Worm (Caenorhabditis elegans) whole organism, mixed stage, embryonic: ENCODE data around the gene T20B12.4.

Experiments
- M03D4.4 ChIP-seq: sonication (generic microtip); optimal IDR thresholded peaks from 2 replicates; lab custom pipeline; 2017; ENCODE audit warnings: mild to moderate bottlenecking, missing genetic modification characterization, missing compliant biosample characterization
- bed-3 ChIP-seq: fragments of 200-800 bp; sonication (Bioruptor generic); optimal IDR thresholded peaks from 3 replicates; lab custom pipeline; 2018; ENCODE audit warnings: mild to moderate bottlenecking, missing genetic modification characterization, moderate library complexity, missing compliant biosample characterization
- blmp-1 ChIP-seq: fragments of 150-350 bp; optimal IDR thresholded peaks from 2 replicates; lab custom pipeline; 2014; ENCODE audit warnings: missing biosample characterization, missing genetic modification characterization
- ceh-39 ChIP-seq: fragments of 150-350 bp; optimal IDR thresholded peaks from 2 replicates; lab custom pipeline; 2014; ENCODE audit warnings: missing biosample characterization, missing genetic modification characterization
- ceh-43 ChIP-seq: fragments of 200-800 bp; sonication (Bioruptor generic); optimal IDR thresholded peaks from 2 replicates; lab custom pipeline; 2018; ENCODE audit warnings: mild to moderate bottlenecking, missing genetic modification characterization, moderate library complexity, missing compliant biosample characterization
- ceh-83 ChIP-seq: fragments of 200-800 bp; sonication (Bioruptor generic); optimal IDR thresholded peaks from 2 replicates; lab custom pipeline; 2018; ENCODE audit warnings: mild to moderate bottlenecking, missing genetic modification characterization, missing compliant biosample characterization
- ces-1 ChIP-seq: fragments of 150-350 bp; optimal IDR thresholded peaks from 2 replicates; lab custom pipeline; 2014; ENCODE audit warnings: missing biosample characterization, missing genetic modification reagents, missing genetic modification characterization
- cnd-1 ChIP-seq: fragments of 200-800 bp; sonication (Bioruptor generic); optimal IDR thresholded peaks from 2 replicates; lab custom pipeline; 2018; ENCODE audit warnings: mild to moderate bottlenecking, missing genetic modification characterization, missing compliant biosample characterization
- drap-1 ChIP-seq: fragments of 200-800 bp; sonication (Bioruptor generic); optimal IDR thresholded peaks from 3 replicates; lab custom pipeline; 2018; ENCODE audit warnings: mild to moderate bottlenecking, missing genetic modification characterization, missing compliant biosample characterization
- elt-1 ChIP-seq: sonication (generic microtip); optimal IDR thresholded peaks from 2 replicates; lab custom pipeline; 2017; ENCODE audit warnings: missing genetic modification characterization, mild to moderate bottlenecking, missing compliant biosample characterization, antibody characterized with exemption, moderate library complexity, borderline replicate concordance; ENCODE audit not compliant: insufficient read depth
- elt-3 ChIP-seq: fragments of 150-350 bp; optimal IDR thresholded peaks from 2 replicates; lab custom pipeline; 2014; ENCODE audit warnings: missing biosample characterization, missing genetic modification characterization
- flh-1 ChIP-seq: fragments of 200-800 bp; sonication (Bioruptor generic); optimal IDR thresholded peaks from 2 replicates; lab custom pipeline; 2018; ENCODE audit warnings: mild to moderate bottlenecking, missing genetic modification characterization, moderate library complexity, missing compliant biosample characterization
- ham-2 ChIP-seq: fragments of 200-800 bp; sonication (Bioruptor generic); optimal IDR thresholded peaks from 2 replicates; lab custom pipeline; 2018; ENCODE audit warnings: mild to moderate bottlenecking, missing genetic modification characterization, missing compliant biosample characterization
- hlh-1 ChIP-seq: fragments of 150-350 bp; optimal IDR thresholded peaks from 2 replicates; lab custom pipeline; 2014; ENCODE audit warnings: missing biosample characterization, missing genetic modification reagents, missing genetic modification characterization
- lin-13 ChIP-seq: fragments of 150-350 bp; optimal IDR thresholded peaks from 2 replicates; lab custom pipeline; 2014; ENCODE audit warnings: missing biosample characterization, missing genetic modification characterization
- lin-32 ChIP-seq: fragments of 200-800 bp; sonication (Bioruptor generic); optimal IDR thresholded peaks from 2 replicates; lab custom pipeline; 2018; ENCODE audit warnings: mild to moderate bottlenecking, missing genetic modification characterization, missing compliant biosample characterization
- lsy-2 ChIP-seq: fragments of 150-350 bp; optimal IDR thresholded peaks from 2 replicates; lab custom pipeline; 2014; ENCODE audit warnings: missing biosample characterization, missing genetic modification characterization
- mab-5 ChIP-seq: fragments of 150-350 bp; optimal IDR thresholded peaks from 2 replicates; lab custom pipeline; 2014; ENCODE audit warnings: missing biosample characterization, missing genetic modification characterization
- mep-1 ChIP-seq: fragments of 150-350 bp; optimal IDR thresholded peaks from 2 replicates; lab custom pipeline; 2017; ENCODE audit warnings: missing biosample characterization, missing genetic modification reagents, missing genetic modification characterization, inconsistent platforms
- mls-2 ChIP-seq: sonication (generic microtip); optimal IDR thresholded peaks from 2 replicates; lab custom pipeline; 2016; ENCODE audit warnings: mild to moderate bottlenecking, missing genetic modification characterization, moderate library complexity, missing compliant biosample characterization
- nhr-12 ChIP-seq: fragments of 150-350 bp; optimal IDR thresholded peaks from 2 replicates; lab custom pipeline; 2014; ENCODE audit warnings: missing biosample characterization, missing genetic modification characterization
- nhr-2 ChIP-seq: fragments of 150-350 bp; optimal IDR thresholded peaks from 2 replicates; lab custom pipeline; 2014; ENCODE audit warnings: missing biosample characterization, missing genetic modification characterization
- nhr-237 ChIP-seq: fragments of 150-350 bp; optimal IDR thresholded peaks from 2 replicates; lab custom pipeline; 2014; ENCODE audit warnings: missing biosample characterization, missing genetic modification characterization
- nhr-28 ChIP-seq: fragments of 150-350 bp; optimal IDR thresholded peaks from 2 replicates; lab custom pipeline; 2014; ENCODE audit warnings: missing biosample characterization, missing genetic modification characterization
- nhr-76 ChIP-seq: sonication (generic microtip); optimal IDR thresholded peaks from 2 replicates; lab custom pipeline; 2017; ENCODE audit warnings: missing biosample characterization, missing genetic modification characterization
- pha-4 ChIP-seq: fragments of 150-350 bp; optimal IDR thresholded peaks from 2 replicates; lab custom pipeline; 2018; ENCODE audit warnings: missing biosample characterization, missing genetic modification reagents, missing genetic modification characterization
- sem-2 ChIP-seq: fragments of 200-800 bp; sonication (Bioruptor generic); optimal IDR thresholded peaks from 2 replicates; lab custom pipeline; 2018; ENCODE audit warnings: mild to moderate bottlenecking, missing genetic modification characterization, missing compliant biosample characterization
- snpc-4 ChIP-seq: fragments of 150-350 bp; optimal IDR thresholded peaks from 2 replicates; lab custom pipeline; 2014; ENCODE audit warnings: missing biosample characterization, missing genetic modification characterization
- sptf-1 ChIP-seq: sonication (generic microtip); optimal IDR thresholded peaks from 2 replicates; lab custom pipeline; 2017; ENCODE audit warnings: mild to moderate bottlenecking, missing genetic modification characterization, moderate library complexity, missing compliant biosample characterization
- tbx-8 ChIP-seq: fragments of 200-800 bp; sonication (Bioruptor generic); optimal IDR thresholded peaks from 2 replicates; lab custom pipeline; 2018; ENCODE audit warnings: mild to moderate bottlenecking, missing genetic modification characterization, moderate library complexity, missing compliant biosample characterization
- unc-120 ChIP-seq: sonication (generic microtip); optimal IDR thresholded peaks from 2 replicates; lab custom pipeline; 2017; ENCODE audit warnings: missing genetic modification characterization, missing compliant biosample characterization; ENCODE audit not compliant: poor library complexity, severe bottlenecking
- unc-39 ChIP-seq: fragments of 150-350 bp; optimal IDR thresholded peaks from 2 replicates; lab custom pipeline; 2014; ENCODE audit warnings: missing biosample characterization, missing genetic modification characterization
- unc-62 ChIP-seq: fragments of 150-350 bp; optimal IDR thresholded peaks from 2 replicates; lab custom pipeline; 2014; ENCODE audit warnings: missing biosample characterization, missing genetic modification reagents, missing genetic modification characterization
- zip-8 ChIP-seq: fragments of 150-350 bp; optimal IDR thresholded peaks from 2 replicates; lab custom pipeline; 2014; ENCODE audit warnings: missing biosample characterization, missing genetic modification characterization
- ztf-11 ChIP-seq: fragments of 150-350 bp; optimal IDR thresholded peaks from 2 replicates; lab custom pipeline; 2014; ENCODE audit warnings: missing biosample characterization, missing genetic modification characterization

T20B12.4 gene

ce11 chrIII:7375434-7375833 is 7.9 kb downstream of the T20B12.4 start:
- TF ChIP-seq elt-3 (tag; lab: Kevin White, UChicago) (peak; percentile 60), snpc-4 (tag; lab: Kevin White, UChicago) (no peak)
- TF ChIP-seq, all 35 proteins: peak for 1

DNA sequence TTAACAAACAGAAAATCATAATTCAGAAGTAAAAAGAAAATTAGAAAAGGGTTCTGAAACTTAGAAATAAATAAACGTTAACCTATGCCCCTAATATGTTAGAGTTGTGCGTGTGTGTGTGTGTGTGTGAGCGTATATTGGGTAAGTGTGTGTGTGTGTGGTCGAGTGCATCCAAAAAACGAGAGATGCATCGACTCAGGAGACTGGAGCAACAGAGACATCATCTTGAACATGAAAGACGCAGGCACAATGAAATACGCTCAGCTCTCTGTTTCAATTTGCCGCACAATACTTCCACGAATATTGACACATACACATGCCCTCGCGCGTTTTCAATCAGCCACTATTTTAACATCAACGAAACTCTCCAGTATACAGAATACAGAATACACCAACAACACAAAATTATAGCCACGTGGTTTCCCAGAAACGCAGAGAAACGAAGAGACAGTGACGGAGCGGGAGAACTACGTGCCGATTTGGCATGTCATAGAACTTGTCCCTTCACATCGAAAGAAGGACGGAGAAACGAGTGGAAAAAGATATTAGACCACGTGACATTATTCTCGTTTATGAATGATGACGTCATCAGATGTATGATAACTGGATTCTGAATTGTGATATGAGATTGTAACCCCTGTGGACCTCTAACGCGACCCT is 8.8 kb downstream of the T20B12.4 start:
- TF ChIP-seq nhr-28 (tag; lab: Kevin White, UChicago) (no peak), drap-1 (GFP tag; lab: Kevin White, UChicago) (peak; percentile 38), sptf-1 (tag; lab: Kevin White, UChicago) (peak; percentile 12), lsy-2 (tag; lab: Kevin White, UChicago) (no peak), unc-39 (no peak), elt-1 (tag; lab: Kevin White, UChicago) (no peak), ztf-11 (tag; lab: Kevin White, UChicago) (no peak), ham-2 (GFP tag; lab: Kevin White, UChicago) (no peak), ceh-83 (no peak), mls-2 (tag; lab: Kevin White, UChicago) (peak; percentile 22), nhr-76 (tag; lab: Kevin White, UChicago) (no peak), mep-1 (tag; lab: Kevin White, UChicago) (no peak), nhr-237 (peak; percentile 56), elt-3 (tag; lab: Kevin White, UChicago) (peak; percentile 47), hlh-1 (tag; lab: Kevin White, UChicago) (peak; percentile 19), sem-2 (GFP tag; lab: Kevin White, UChicago) (no peak), lin-13 (peak; percentile 15), zip-8 (peak; percentile 78), tbx-8 (GFP tag; lab: Kevin White, UChicago) (no peak), M03D4.4 (no peak), cnd-1 (tag; lab: Kevin White, UChicago) (no peak), bed-3 (GFP tag; lab: Kevin White, UChicago) (no peak), nhr-2 (tag; lab: Kevin White, UChicago) (peak; percentile 35), ceh-43 (GFP tag; lab: Kevin White, UChicago) (no peak), ceh-39 (tag; lab: Kevin White, UChicago) (no peak), unc-120 (tag; lab: Kevin White, UChicago) (no peak), unc-62 (GFP tag; lab: Kevin White, UChicago) (peak; percentile 51), nhr-12 (tag; lab: Kevin White, UChicago) (no peak), mab-5 (tag; lab: Kevin White, UChicago) (no peak), snpc-4 (tag; lab: Kevin White, UChicago) (no peak), pha-4 (tag; lab: Kevin White, UChicago) (peak; percentile 66), ces-1 (GFP tag; lab: Kevin White, UChicago) (no peak), lin-32 (GFP tag; lab: Kevin White, UChicago) (no peak), flh-1 (GFP tag; lab: Kevin White, UChicago) (no peak), blmp-1 (no peak)

ce11 chrIII:7378522-7378921 is 11.0 kb downstream of the T20B12.4 start:
- TF ChIP-seq nhr-76 (tag; lab: Kevin White, UChicago) (no peak), bed-3 (GFP tag; lab: Kevin White, UChicago) (no peak), tbx-8 (GFP tag; lab: Kevin White, UChicago) (no peak)
- TF ChIP-seq, all 35 proteins: peak for 0

ce11 chrIII:7378945-7379344 is 11.4 kb downstream of the T20B12.4 start, which contains the start of gene T20B12.7:
T20B12.7 (minus strand) TSS chrIII:7379045.
- no peak for TF ChIP-seq flh-1 (GFP tag; lab: Kevin White, UChicago)
- TF ChIP-seq tbx-8 (GFP tag; lab: Kevin White, UChicago): no peak
- no peak for TF ChIP-seq ceh-39 (tag; lab: Kevin White, UChicago)
- no peak for TF ChIP-seq nhr-76 (tag; lab: Kevin White, UChicago)
- TF ChIP-seq lin-13: no peak
- TF ChIP-seq M03D4.4: no peak
- TF ChIP-seq nhr-237: no peak
- TF ChIP-seq mep-1 (tag; lab: Kevin White, UChicago): no peak
- TF ChIP-seq bed-3 (GFP tag; lab: Kevin White, UChicago): no peak
- TF ChIP-seq zip-8: no peak
- no peak for TF ChIP-seq lsy-2 (tag; lab: Kevin White, UChicago)
- no peak for TF ChIP-seq ham-2 (GFP tag; lab: Kevin White, UChicago)
- TF ChIP-seq lin-32 (GFP tag; lab: Kevin White, UChicago): no peak
- no peak for TF ChIP-seq ztf-11 (tag; lab: Kevin White, UChicago)
- no peak for TF ChIP-seq nhr-12 (tag; lab: Kevin White, UChicago)
- TF ChIP-seq elt-1 (tag; lab: Kevin White, UChicago): no peak
- no peak for TF ChIP-seq unc-120 (tag; lab: Kevin White, UChicago)
- TF ChIP-seq sem-2 (GFP tag; lab: Kevin White, UChicago): no peak
